Worm (Caenorhabditis elegans) whole organism, L4/young adult: ENCODE results near the gene taf-6.2.

Experiments used
- W03F9.2 ChIP-seq: fragments of 150-350 bp; optimal IDR thresholded peaks from 2 replicates; lab custom pipeline; 2014; ENCODE audit warnings: missing biosample characterization, missing genetic modification characterization
- dao-5 ChIP-seq: sonication (generic microtip); optimal IDR thresholded peaks from 2 replicates; lab custom pipeline; 2016; ENCODE audit warnings: missing genotype, missing genetic modification characterization, moderate library complexity, missing compliant biosample characterization
- him-1 ChIP-seq: sonication (generic microtip); optimal IDR thresholded peaks from 2 replicates; lab custom pipeline; 2016; ENCODE audit warnings: missing genotype, missing genetic modification reagents, missing genetic modification characterization, missing compliant biosample characterization

taf-6.2 gene

DNA sequence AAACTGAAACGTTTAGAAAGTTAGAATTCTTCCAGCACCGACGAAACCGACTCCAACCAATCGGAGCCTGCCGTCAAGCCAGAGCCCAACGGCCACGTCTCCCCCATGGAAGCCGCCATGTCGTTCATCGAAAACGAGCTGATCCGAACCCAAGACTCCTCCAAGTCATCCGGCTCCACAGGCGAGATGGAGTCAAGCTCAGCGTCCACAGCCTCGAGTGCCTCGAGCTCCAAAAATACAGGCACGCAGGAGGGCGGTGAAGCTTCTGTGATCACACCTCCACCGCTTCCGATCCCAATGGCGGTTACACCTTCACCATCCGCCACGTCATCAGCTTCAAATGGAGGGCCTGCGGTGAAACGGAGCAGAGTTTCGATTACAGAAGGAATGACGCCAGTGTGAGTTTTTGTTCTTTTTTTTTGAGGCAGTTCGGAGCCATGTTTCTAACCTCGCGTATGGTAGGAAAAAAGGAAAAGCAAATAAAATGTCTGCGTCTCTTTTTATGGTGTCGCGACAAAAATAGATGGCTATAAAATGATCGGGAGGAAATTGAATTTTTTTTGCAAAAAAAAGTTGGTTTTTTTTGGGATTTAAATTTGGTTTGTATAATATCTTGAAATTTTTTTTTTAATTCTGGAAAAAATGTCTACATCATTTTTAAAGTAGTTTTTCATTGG, 56.1 kb downstream of the taf-6.2 start:
- TF ChIP-seq dao-5 (tag; lab: Kevin White, UChicago) = no peak
- TF ChIP-seq him-1 (tag; lab: Kevin White, UChicago) = no peak
- TF ChIP-seq W03F9.2 (tag; lab: Kevin White, UChicago) = no peak
